Fruit fly (Drosophila melanogaster) whole organism, pupa: ENCODE measurements around the gene Fancm.

Experiments
- CG13204 ChIP-seq: fragments of 200-800 bp; sonication (Bioruptor generic); optimal IDR thresholded peaks from 2 replicates; lab custom pipeline; 2018; ENCODE audit warnings: missing biosample characterization, mild to moderate bottlenecking, missing genetic modification characterization, moderate library complexity
- CG14655 ChIP-seq: fragments of 200-800 bp; sonication (Bioruptor generic); optimal IDR thresholded peaks from 3 replicates; lab custom pipeline; 2017; ENCODE audit warnings: mild to moderate bottlenecking, missing biosample characterization, missing genetic modification reagents, missing genetic modification characterization
- CG15710 ChIP-seq: fragments of 200-800 bp; sonication (Bioruptor generic); optimal IDR thresholded peaks from 2 replicates; lab custom pipeline; 2018; ENCODE audit warnings: missing biosample characterization, mild to moderate bottlenecking, missing genetic modification characterization, moderate library complexity
- CG17806 ChIP-seq: fragments of 200-800 bp; sonication (Bioruptor generic); optimal IDR thresholded peaks from 2 replicates; lab custom pipeline; 2018; ENCODE audit warnings: missing biosample characterization, mild to moderate bottlenecking, missing genetic modification characterization, moderate library complexity
- CG32121 ChIP-seq: fragments of 200-800 bp; sonication (Bioruptor generic); IDR thresholded peaks from 2 replicates; pipeline ENCODE4 v1.3.6; 2022; ENCODE audit warnings: missing biosample characterization, missing genetic modification characterization
- CG34367 ChIP-seq: fragments of 200-800 bp; sonication (Bioruptor generic); optimal IDR thresholded peaks from 2 replicates; lab custom pipeline; 2018; ENCODE audit warnings: missing biosample characterization, mild to moderate bottlenecking, missing genetic modification characterization
- CG8159 ChIP-seq: fragments of 200-800 bp; sonication (Bioruptor generic); optimal IDR thresholded peaks from 3 replicates; lab custom pipeline; 2018; ENCODE audit warnings: missing biosample characterization, mild to moderate bottlenecking, missing genetic modification characterization, moderate library complexity
- CG8301 ChIP-seq: fragments of 200-800 bp; sonication (Bioruptor generic); optimal IDR thresholded peaks from 2 replicates; lab custom pipeline; 2018; ENCODE audit warnings: missing biosample characterization, mild to moderate bottlenecking, missing genetic modification characterization
- D1 ChIP-seq: fragments of 200-800 bp; sonication (Bioruptor generic); optimal IDR thresholded peaks from 2 replicates; lab custom pipeline; 2018; ENCODE audit warnings: missing biosample characterization, mild to moderate bottlenecking, missing genetic modification characterization, moderate library complexity
- EcR ChIP-seq: fragments of 200-800 bp; sonication (Bioruptor generic); optimal IDR thresholded peaks from 3 replicates; lab custom pipeline; 2019; ENCODE audit warnings: missing biosample characterization, missing genetic modification characterization, mild to moderate bottlenecking, moderate library complexity, missing genetic modification reagents
- Ets98B ChIP-seq: fragments of 200-800 bp; sonication (Bioruptor generic); IDR thresholded peaks from 2 replicates; pipeline ENCODE4 v1.3.6; 2022; ENCODE audit warnings: missing biosample characterization, missing genetic modification characterization
- Pif1A ChIP-seq: fragments of 200-800 bp; sonication (Bioruptor generic); optimal IDR thresholded peaks from 3 replicates; lab custom pipeline; 2016; ENCODE audit warnings: missing biosample characterization, missing genetic modification characterization
- Snoo ChIP-seq: fragments of 200-800 bp; sonication (Bioruptor generic); optimal IDR thresholded peaks from 3 replicates; lab custom pipeline; 2017; ENCODE audit warnings: missing biosample characterization, mild to moderate bottlenecking, missing genetic modification characterization, inconsistent platforms
- fd96Ca ChIP-seq: fragments of 200-800 bp; sonication (Bioruptor generic); IDR thresholded peaks from 3 replicates; pipeline ENCODE4 v1.3.6; 2022; ENCODE audit warnings: missing biosample characterization, missing genetic modification characterization

DNA sequence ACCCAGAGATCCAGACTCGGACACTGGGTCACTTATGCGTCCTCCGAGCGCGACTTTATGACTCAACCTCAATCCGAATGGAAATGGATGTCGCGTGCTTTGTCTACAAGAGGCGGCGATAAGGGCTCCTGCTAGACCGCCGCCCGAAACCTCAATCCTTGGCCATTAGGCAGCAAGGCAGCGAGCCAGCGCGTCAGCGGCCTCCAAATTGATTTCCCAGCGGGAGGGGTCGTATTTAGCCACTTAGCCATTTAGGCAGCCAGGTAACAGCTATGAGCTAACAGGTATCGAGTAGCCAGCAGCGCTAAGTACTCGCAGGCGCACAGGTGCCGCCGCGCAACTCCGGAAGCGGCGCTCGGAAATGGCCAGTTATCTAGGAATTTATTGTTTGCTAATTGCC lies 24.1 kb downstream of the Fancm start:
- TF ChIP-seq CG32121 (GFP tag; lab: Robert Waterston, UW) (no peak), CG17806 (tag; lab: Kevin White, UChicago) (no peak), Snoo (tag; lab: Kevin White, UChicago) (no peak), Pif1A (GFP tag; lab: Kevin White, UChicago) (no peak), CG13204 (GFP tag; lab: Kevin White, UChicago) (no peak), fd96Ca (GFP tag; lab: Robert Waterston, UW) (no peak), CG14655 (GFP tag; lab: Kevin White, UChicago) (no peak), EcR (GFP tag; lab: Kevin White, UChicago) (no peak), Ets98B (GFP tag; lab: Robert Waterston, UW) (no peak), CG15710 (no peak), D1 (no peak), CG8301 (tag; lab: Kevin White, UChicago) (no peak), CG8159 (tag; lab: Kevin White, UChicago) (no peak), CG34367 (no peak)
